Worm (Caenorhabditis elegans): ENCODE data around the gene C30G12.2.

C30G12.2 gene

DNA sequence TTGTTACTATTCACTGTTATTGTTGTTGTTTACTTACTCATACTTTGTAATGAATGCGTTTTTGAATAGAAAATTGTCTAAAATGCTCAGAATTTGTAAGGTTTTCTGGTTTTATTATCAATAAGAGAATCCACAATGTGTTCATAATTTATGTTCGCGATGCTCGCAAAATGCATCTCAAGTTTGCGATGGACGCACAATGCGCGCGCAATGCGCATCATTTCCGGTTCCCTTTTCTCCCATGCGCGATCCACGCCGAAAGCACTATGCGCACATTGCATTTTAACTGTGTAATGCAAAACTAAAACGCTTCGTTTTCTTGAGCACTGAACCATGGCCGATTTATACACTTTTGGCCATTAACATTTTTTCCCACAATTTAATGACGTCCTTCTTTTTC lies 29.2 kb downstream of the C30G12.2 start (continued):
- peak; percentile 64 for TF ChIP-seq gei-8 (GFP tag; optimal IDR thresholded peaks at IDR 0.05)
- no peak for TF ChIP-seq ama-1 (optimal IDR thresholded peaks at IDR 0.05)
- 0 out of 2 replicates have a peak, but pooled peaks have one; percentile 28 for TF ChIP-seq zip-11 (GFP tag; IDR thresholded peaks at IDR 0.05)
- no peak for TF ChIP-seq ceh-32 (tag; optimal IDR thresholded peaks at IDR 0.05; ENCODE audit: poor library complexity)
- peak in 1 of 2 experiments; percentile 0 for TF ChIP-seq unc-62 (GFP tag; optimal IDR thresholded peaks at IDR 0.05 in 1 of 2)
- no peak for TF ChIP-seq unc-62 (tag; optimal IDR thresholded peaks at IDR 0.05)
- no peak for TF ChIP-seq lin-15B (tag; optimal IDR thresholded peaks at IDR 0.05)
- TF ChIP-seq arid-1 (GFP tag; conservative IDR thresholded peaks at IDR 0.05) = peak; percentile 64; the same call in 1 of the 2 replicates
- TF ChIP-seq nhr-6 (tag; optimal IDR thresholded peaks at IDR 0.05) = no peak
- TF ChIP-seq hmg-1.1 (GFP tag; IDR thresholded peaks at IDR 0.05) = peak; percentile 49; the same call in 1 of the 2 replicates
- 0 out of 2 replicates have a peak, but pooled peaks have one; percentile 41 for TF ChIP-seq F26F4.8 (GFP tag; conservative IDR thresholded peaks at IDR 0.05)
- TF ChIP-seq lsy-2 (tag; optimal IDR thresholded peaks at IDR 0.05) = no peak
- 0 out of 2 replicates have a peak, but pooled peaks have one; percentile 41 for TF ChIP-seq Y48G9A.11 (GFP tag; IDR thresholded peaks at IDR 0.05)
- no peak for TF ChIP-seq ztf-7 (tag; optimal IDR thresholded peaks at IDR 0.05)
- TF ChIP-seq daf-12 (tag; optimal IDR thresholded peaks at IDR 0.05) = no peak
- peak; percentile 38 for TF ChIP-seq F37D6.2 (tag; optimal IDR thresholded peaks at IDR 0.05)
- TF ChIP-seq fkh-10 (GFP tag; optimal IDR thresholded peaks at IDR 0.05) = no peak
- peak; percentile 67; the same call in 1 of the 2 replicates for TF ChIP-seq daf-19 (GFP tag; conservative IDR thresholded peaks at IDR 0.05)
- no peak; the same call in 1 of the 2 replicates for TF ChIP-seq lin-38 (GFP tag; IDR thresholded peaks at IDR 0.05)
- peak; percentile 33; the same call in 1 of the 2 replicates for TF ChIP-seq vab-7 (GFP tag; IDR thresholded peaks at IDR 0.05)
- TF ChIP-seq T20F7.1 (GFP tag; optimal IDR thresholded peaks at IDR 0.05) = no peak
- TF ChIP-seq nhr-76 (tag; optimal IDR thresholded peaks at IDR 0.05) = no peak

ce11 chrII:7323317-7323716 lies 33.1 kb downstream of the C30G12.2 start:
- TF ChIP-seq F44E2.7 (GFP tag; IDR thresholded peaks at IDR 0.05) (no peak), hif-1 (tag; optimal IDR thresholded peaks at IDR 0.05) (peak in 1 of 2 experiments; percentile 21), dmd-8 (GFP tag; IDR thresholded peaks at IDR 0.05) (0 out of 2 replicates have a peak, but pooled peaks have one; percentile 43), hlh-30 (tag; optimal IDR thresholded peaks at IDR 0.05; ENCODE audit: insufficient read depth) (peak; percentile 64), skn-1 (tag; optimal IDR thresholded peaks at IDR 0.05) (no peak), hlh-11 (tag; optimal IDR thresholded peaks at IDR 0.05) (peak; percentile 75), ceh-20 (GFP tag; IDR thresholded peaks at IDR 0.05) (peak; percentile 38; the same call in 1 of the 2 replicates), pha-4 (GFP tag; IDR thresholded peaks at IDR 0.05) (no peak), pha-4 (tag; optimal IDR thresholded peaks at IDR 0.05) (no peak), duxl-1 (tag; optimal IDR thresholded peaks at IDR 0.05; ENCODE audit: poor library complexity) (no peak), ceh-62 (tag; optimal IDR thresholded peaks at IDR 0.05) (no peak), daf-16 (GFP tag; optimal IDR thresholded peaks at IDR 0.05) (peak in 1 of 2 experiments; percentile 90), daf-16 (tag; optimal IDR thresholded peaks at IDR 0.05) (no peak), arid-1 (GFP tag; conservative IDR thresholded peaks at IDR 0.05) (no peak), mdl-1 (tag; optimal IDR thresholded peaks at IDR 0.05) (peak in 1 of 2 experiments; percentile 20), unc-62 (GFP tag; optimal IDR thresholded peaks at IDR 0.05 in 1 of 2) (peak in 1 of 2 experiments; percentile 66), unc-62 (tag; optimal IDR thresholded peaks at IDR 0.05) (no peak), lsy-2 (tag; optimal IDR thresholded peaks at IDR 0.05) (peak in 1 of 2 experiments; percentile 15), nhr-11 (tag; optimal IDR thresholded peaks at IDR 0.05) (peak; percentile 85), mep-1 (tag; optimal IDR thresholded peaks at IDR 0.05) (peak; percentile 18), lin-39 (tag; optimal IDR thresholded peaks at IDR 0.05) (peak; percentile 25), nhr-10 (tag; optimal IDR thresholded peaks at IDR 0.05) (no peak), Y48G9A.11 (GFP tag; IDR thresholded peaks at IDR 0.05) (no peak), pqm-1 (tag; optimal IDR thresholded peaks at IDR 0.05) (no peak), gei-8 (GFP tag; optimal IDR thresholded peaks at IDR 0.05) (no peak), ctbp-1 (GFP tag; IDR thresholded peaks at IDR 0.05) (peak; percentile 37; the same call in 1 of the 2 replicates), fos-1 (tag; optimal IDR thresholded peaks at IDR 0.05) (no peak), D1046.2 (GFP tag; IDR thresholded peaks at IDR 0.05) (no peak), aha-1 (tag) (peak; percentile 99)
